Fruit fly (Drosophila melanogaster) whole organism, embryonic: ENCODE data around the gene CG13384.

Source experiments
- Awh ChIP-seq: fragments of 200-800 bp; sonication (Bioruptor generic); IDR thresholded peaks from 2 replicates; pipeline ENCODE4, ENCODE4 v1.3.6; 2022; ENCODE audit warnings: missing biosample characterization, missing genetic modification characterization
- Bgb ChIP-seq: fragments of 200-800 bp; sonication (Bioruptor generic); IDR thresholded peaks from 2 replicates; pipeline ENCODE4 v1.3.6; 2022; ENCODE audit warnings: missing biosample characterization, missing genetic modification characterization; ENCODE audit not compliant: partially characterized antibody
- CG1233 ChIP-seq: fragments of 200-800 bp; sonication (Bioruptor generic); optimal IDR thresholded peaks from 4 replicates; lab custom pipeline; 2018; ENCODE audit warnings: missing biosample characterization, mild to moderate bottlenecking, missing genetic modification characterization
- CG12769 ChIP-seq: fragments of 200-800 bp; sonication (Bioruptor generic); optimal IDR thresholded peaks from 2 replicates; lab custom pipeline; 2019; ENCODE audit warnings: missing biosample characterization, mild to moderate bottlenecking, missing genetic modification characterization, moderate library complexity
- CG13123 ChIP-seq: fragments of 200-800 bp; sonication (Bioruptor generic); optimal IDR thresholded peaks from 2 replicates; lab custom pipeline; 2016; ENCODE audit warnings: missing biosample characterization, missing genetic modification characterization
- CG17802 ChIP-seq: fragments of 200-800 bp; sonication (Bioruptor generic); optimal IDR thresholded peaks from 2 replicates; lab custom pipeline; 2018; ENCODE audit warnings: missing biosample characterization, mild to moderate bottlenecking, missing genetic modification characterization, moderate library complexity
- CG17912 ChIP-seq: fragments of 200-800 bp; sonication (Bioruptor generic); optimal IDR thresholded peaks from 2 replicates; lab custom pipeline; 2018; ENCODE audit warnings: missing biosample characterization, mild to moderate bottlenecking, missing genetic modification characterization
- CG2202 ChIP-seq: fragments of 200-800 bp; sonication (Bioruptor generic); optimal IDR thresholded peaks from 2 replicates; lab custom pipeline; 2018; ENCODE audit warnings: missing biosample characterization, mild to moderate bottlenecking, missing genetic modification characterization
- CG30020 ChIP-seq: fragments of 200-800 bp; optimal IDR thresholded peaks from 2 replicates; lab custom pipeline; 2019; ENCODE audit warnings: missing biosample characterization, mild to moderate bottlenecking, missing genetic modification characterization, moderate library complexity
- CG31441 ChIP-seq: fragments of 200-800 bp; sonication (Bioruptor generic); IDR thresholded peaks from 2 replicates; pipeline ENCODE4 v1.3.6; 2022; ENCODE audit warnings: missing biosample characterization, missing genetic modification characterization
- CG3163 ChIP-seq: fragments of 200-800 bp; sonication (Bioruptor generic); optimal IDR thresholded peaks from 3 replicates; lab custom pipeline; 2016; ENCODE audit warnings: missing biosample characterization, missing genetic modification characterization
- CG32532 ChIP-seq: fragments of 200-800 bp; sonication (Bioruptor generic); IDR thresholded peaks from 2 replicates; pipeline ENCODE4 v1.3.6; 2022; ENCODE audit warnings: missing biosample characterization, missing genetic modification characterization
- CG33213 ChIP-seq: fragments of 200-800 bp; sonication (Bioruptor generic); optimal IDR thresholded peaks from 3 replicates; lab custom pipeline; 2016; ENCODE audit warnings: missing biosample characterization, missing genetic modification characterization
- CG3726 ChIP-seq: fragments of 200-800 bp; sonication (Bioruptor generic); IDR thresholded peaks from 3 replicates; pipeline ENCODE4, ENCODE4 v1.3.6; 2022; ENCODE audit warnings: missing biosample characterization, missing genetic modification characterization
- CG6175 ChIP-seq: fragments of 200-800 bp; sonication (Bioruptor generic); IDR thresholded peaks from 3 replicates; pipeline ENCODE4 v1.3.6; 2022; ENCODE audit warnings: missing biosample characterization, missing genetic modification characterization
- CG6254 ChIP-seq: fragments of 200-800 bp; sonication (Bioruptor generic); optimal IDR thresholded peaks from 3 replicates; lab custom pipeline; 2017; ENCODE audit warnings: mild to moderate bottlenecking, missing biosample characterization, missing genetic modification reagents, missing genetic modification characterization
- CG8944 ChIP-seq: fragments of 200-800 bp; sonication (Bioruptor generic); optimal IDR thresholded peaks from 3 replicates; lab custom pipeline; 2016; ENCODE audit warnings: missing biosample characterization, missing genetic modification characterization
- Camta ChIP-seq: fragments of 200-800 bp; sonication (Bioruptor generic); optimal IDR thresholded peaks from 2 replicates; lab custom pipeline; 2016; ENCODE audit warnings: missing biosample characterization, missing genetic modification characterization
- CkIIα-i1 ChIP-seq: fragments of 200-800 bp; sonication (Bioruptor generic); IDR thresholded peaks from 2 replicates; pipeline ENCODE4 v1.3.6; 2022; ENCODE audit warnings: missing biosample characterization, missing genetic modification characterization
- D ChIP-seq, 2 experiments: fragments of 200-800 bp in 1 of 2; fragments of >200 bp in 1 of 2; sonication (Bioruptor generic) in 1 of 2; optimal IDR thresholded peaks; 2 replicates in 1 of 2; 3 replicates in 1 of 2; lab custom pipeline; 2017; ENCODE audit warnings: mild to moderate bottlenecking in 1 of 2, missing biosample characterization in 1 of 2, missing genetic modification characterization in 1 of 2, missing genetic modification reagents in 1 of 2
- E2f2 ChIP-seq: fragments of 200-800 bp; sonication (Bioruptor generic); IDR thresholded peaks from 2 replicates; pipeline ENCODE4 v1.3.6; 2022; ENCODE audit warnings: missing biosample characterization, missing genetic modification characterization
- Eip74EF ChIP-seq, 2 experiments: fragments of 200-800 bp in 1 of 2; fragments of >200 bp in 1 of 2; sonication (Bioruptor generic) in 1 of 2; optimal IDR thresholded peaks; 2 replicates each; lab custom pipeline; 2017 to 2019; ENCODE audit warnings: missing biosample characterization in 2 of 2, missing genetic modification characterization in 2 of 2, mild to moderate bottlenecking in 1 of 2, moderate library complexity in 1 of 2
- Hmr ChIP-seq: fragments of 200-800 bp; sonication (Bioruptor generic); optimal IDR thresholded peaks from 3 replicates; lab custom pipeline; 2017; ENCODE audit warnings: mild to moderate bottlenecking, missing biosample characterization, missing genetic modification reagents, missing genetic modification characterization
- Hmx ChIP-seq: fragments of 200-800 bp; sonication (Bioruptor generic); optimal IDR thresholded peaks from 2 replicates; lab custom pipeline; 2016; ENCODE audit warnings: missing biosample characterization, missing genetic modification characterization
- Mad ChIP-seq: fragments of 200-800 bp; sonication (Bioruptor generic); optimal IDR thresholded peaks from 2 replicates; lab custom pipeline; 2016; ENCODE audit warnings: missing biosample characterization, missing genetic modification characterization
- Opbp ChIP-seq: fragments of 200-800 bp; sonication (Bioruptor generic); IDR thresholded peaks from 3 replicates; pipeline ENCODE4 v1.3.6; 2022; ENCODE audit warnings: missing biosample characterization, missing genetic modification characterization; ENCODE audit not compliant: partially characterized antibody
- Rfx ChIP-seq: fragments of 200-800 bp; sonication (Bioruptor generic); IDR thresholded peaks from 2 replicates; pipeline ENCODE4 v1.3.6; 2022; ENCODE audit warnings: missing biosample characterization, missing genetic modification characterization
- Taf1 ChIP-seq: fragments of 200-800 bp; sonication (Bioruptor generic); IDR thresholded peaks from 2 replicates; pipeline ENCODE4 v1.3.6; 2022; ENCODE audit warnings: missing biosample characterization, missing genetic modification characterization
- Tbp ChIP-seq: fragments of >200 bp; optimal IDR thresholded peaks from 2 replicates; lab custom pipeline; 2018; ENCODE audit warnings: missing biosample characterization, missing genetic modification characterization
- Trl ChIP-seq, 3 experiments: fragments of >200 bp in 2 of 3; fragments of 200-800 bp in 1 of 3; sonication (Bioruptor generic) in 1 of 3; optimal IDR thresholded peaks; 2 replicates in 1 of 3; 3 replicates in 2 of 3; lab custom pipeline; 2016 to 2017; ENCODE audit warnings: missing biosample characterization in 1 of 3, missing genetic modification characterization in 1 of 3
- Xrp1 ChIP-seq: fragments of 200-800 bp; sonication (Bioruptor generic); IDR thresholded peaks from 2 replicates; pipeline ENCODE4 v1.3.6; 2022; ENCODE audit warnings: missing biosample characterization, missing genetic modification characterization
- ase ChIP-seq: fragments of 200-800 bp; sonication (Bioruptor generic); IDR thresholded peaks from 3 replicates; pipeline ENCODE4 v1.3.6; 2022; ENCODE audit warnings: missing biosample characterization, missing genetic modification characterization
- bab2 ChIP-seq: fragments of 200-800 bp; sonication (Bioruptor generic); optimal IDR thresholded peaks from 2 replicates; lab custom pipeline; 2016; ENCODE audit warnings: missing biosample characterization, missing genetic modification characterization
- cato ChIP-seq: fragments of 200-800 bp; sonication (Bioruptor generic); optimal IDR thresholded peaks from 2 replicates; lab custom pipeline; 2016; ENCODE audit warnings: missing biosample characterization, missing genetic modification characterization, borderline replicate concordance
- croc ChIP-seq: fragments of 200-800 bp; sonication (Bioruptor generic); conservative IDR thresholded peaks from 3 replicates; pipeline ENCODE4 v1.3.6; 2022; ENCODE audit warnings: missing biosample characterization, missing genetic modification characterization
- dan ChIP-seq: fragments of 200-800 bp; sonication (Bioruptor generic); IDR thresholded peaks from 2 replicates; pipeline ENCODE4 v1.3.6; 2022; ENCODE audit warnings: missing biosample characterization, missing genetic modification characterization
- fd96Cb ChIP-seq: fragments of 200-800 bp; sonication (Bioruptor generic); optimal IDR thresholded peaks from 2 replicates; lab custom pipeline; 2018; ENCODE audit warnings: missing biosample characterization, mild to moderate bottlenecking, missing genetic modification characterization, moderate library complexity
- hbn ChIP-seq: fragments of 200-800 bp; sonication (Bioruptor generic); IDR thresholded peaks from 2 replicates; pipeline ENCODE4 v1.3.6; 2022; ENCODE audit warnings: missing biosample characterization, missing genetic modification characterization; ENCODE audit not compliant: partially characterized antibody
- her ChIP-seq: fragments of 200-800 bp; sonication (Bioruptor generic); optimal IDR thresholded peaks from 2 replicates; lab custom pipeline; 2016; ENCODE audit warnings: missing biosample characterization, missing genetic modification characterization
- p53 ChIP-seq: fragments of 200-800 bp; sonication (Bioruptor generic); optimal IDR thresholded peaks from 2 replicates; lab custom pipeline; 2016; ENCODE audit warnings: missing biosample characterization, missing genetic modification characterization
- prd ChIP-seq, 3 experiments: fragments of >200 bp in 2 of 3; fragments of 200-800 bp in 1 of 3; sonication (Bioruptor generic) in 1 of 3; optimal IDR thresholded peaks in 2 of 3; IDR thresholded peaks in 1 of 3; 2 replicates in 2 of 3; 3 replicates in 1 of 3; pipeline versions ENCODE4 v1.3.6 to Lab custom; 2017 to 2022; ENCODE audit warnings: missing biosample characterization in 1 of 3, missing genetic modification characterization in 1 of 3
- slou ChIP-seq: fragments of 200-800 bp; sonication (Bioruptor generic); optimal IDR thresholded peaks from 3 replicates; lab custom pipeline; 2016; ENCODE audit warnings: missing biosample characterization, missing genetic modification characterization
- so ChIP-seq: fragments of 200-800 bp; sonication (Bioruptor generic); IDR thresholded peaks from 3 replicates; pipeline ENCODE4 v1.3.6; 2022; ENCODE audit warnings: missing biosample characterization, missing genetic modification characterization
- tap ChIP-seq: fragments of 200-800 bp; optimal IDR thresholded peaks from 3 replicates; lab custom pipeline; 2019; ENCODE audit warnings: missing biosample characterization, mild to moderate bottlenecking, missing genetic modification characterization, moderate library complexity
- tgo ChIP-seq: fragments of 200-800 bp; sonication (Bioruptor generic); IDR thresholded peaks from 3 replicates; pipeline ENCODE4 v1.3.6; 2022; ENCODE audit warnings: missing biosample characterization, missing genetic modification characterization
- tin ChIP-seq: fragments of 200-800 bp; sonication (Bioruptor generic); optimal IDR thresholded peaks from 3 replicates; lab custom pipeline; 2016; ENCODE audit warnings: missing biosample characterization, missing genetic modification characterization
- tio ChIP-seq: fragments of 200-800 bp; sonication (Bioruptor generic); optimal IDR thresholded peaks from 2 replicates; lab custom pipeline; 2017; ENCODE audit warnings: missing biosample characterization, missing genetic modification characterization, inconsistent platforms
- twi ChIP-seq: fragments of 200-800 bp; optimal IDR thresholded peaks from 2 replicates; lab custom pipeline; 2019; ENCODE audit warnings: missing biosample characterization, mild to moderate bottlenecking, missing genetic modification characterization, moderate library complexity
- yki ChIP-seq: fragments of >200 bp; optimal IDR thresholded peaks from 3 replicates; lab custom pipeline; 2018

Gene CG13384

DNA sequence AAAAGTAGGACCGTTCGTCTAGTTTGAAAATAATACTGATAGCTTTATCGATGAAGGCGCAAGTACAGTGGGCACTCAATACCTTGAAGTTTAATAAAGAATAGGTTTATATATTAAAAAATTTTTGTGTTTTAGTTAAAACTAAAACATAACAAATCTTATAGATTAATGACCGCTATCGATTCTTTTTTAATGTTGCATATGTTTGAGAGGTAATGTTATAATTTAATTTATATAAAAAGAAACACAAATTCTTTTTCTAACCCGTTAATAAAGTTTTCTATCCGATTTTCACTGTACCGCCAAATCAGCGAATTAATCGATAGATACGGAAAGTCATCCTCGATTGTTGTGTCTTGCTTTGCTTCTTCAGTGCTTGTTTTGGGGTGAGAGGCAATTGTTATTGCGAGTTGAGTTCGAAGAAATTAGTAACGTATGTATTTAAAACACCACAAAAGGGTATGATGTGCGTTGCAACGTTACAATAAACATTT is at the start of gene CG13384, which contains the start of gene Dad1 (continued):
- peak; percentile 33; the same call in 1 of the 3 replicates for TF ChIP-seq Opbp (GFP tag; lab: Robert Waterston, UW)
- TF ChIP-seq cato (GFP tag; lab: Kevin White, UChicago): peak; percentile 84
- TF ChIP-seq CG31441 (GFP tag; lab: Robert Waterston, UW): peak; percentile 97
- peak; percentile 76; the same call in 2 of the 3 replicates for TF ChIP-seq ase (GFP tag; lab: Robert Waterston, UW)
- TF ChIP-seq D (optimal IDR thresholded peaks at IDR 0.05; lab: Kevin White, UChicago): no peak
- peak; percentile 81 for TF ChIP-seq D (GFP tag; optimal IDR thresholded peaks at IDR 0.05; lab: Kevin White, UChicago)
- TF ChIP-seq CG13123 (GFP tag; lab: Kevin White, UChicago): peak; percentile 77
- peak; percentile 74; the same call in 2 of the 3 replicates for TF ChIP-seq CG3726 (GFP tag; lab: Robert Waterston, UW)
- TF ChIP-seq Hmr (GFP tag; lab: Kevin White, UChicago): peak; percentile 94
- TF ChIP-seq Rfx (GFP tag; lab: Robert Waterston, UW): peak; percentile 95
- no peak for TF ChIP-seq CG33213
- peak; percentile 88 for TF ChIP-seq CG30020 (tag; lab: Kevin White, UChicago)
- TF ChIP-seq so (GFP tag; lab: Robert Waterston, UW): peak; percentile 78; the same call in 2 of the 3 replicates
- peak; percentile 83 for TF ChIP-seq Taf1 (GFP tag; lab: Robert Waterston, UW)
- TF ChIP-seq CG17802 (tag; lab: Kevin White, UChicago): peak; percentile 28
- TF ChIP-seq bab2 (GFP tag; lab: Kevin White, UChicago): peak; percentile 63
- TF ChIP-seq CkIIα-i1 (GFP tag; lab: Robert Waterston, UW): no peak
- TF ChIP-seq CG6254 (GFP tag; lab: Kevin White, UChicago): peak; percentile 71
- peak; percentile 90 for TF ChIP-seq fd96Cb (tag; lab: Kevin White, UChicago)
- no peak for TF ChIP-seq Trl (optimal IDR thresholded peaks at IDR 0.05; lab: Kevin White, UChicago)
- peak; percentile 55 for TF ChIP-seq Trl (GFP tag; optimal IDR thresholded peaks at IDR 0.05; lab: Kevin White, UChicago)
- no peak for TF ChIP-seq CG3163 (GFP tag; lab: Kevin White, UChicago)
- no peak for TF ChIP-seq prd (optimal IDR thresholded peaks at IDR 0.05; lab: Kevin White, UChicago)
- peak; percentile 95 for TF ChIP-seq prd (GFP tag; IDR thresholded peaks at IDR 0.05; lab: Robert Waterston, UW)
- peak; percentile 80; the same call in 2 of the 3 replicates for TF ChIP-seq CG6175 (GFP tag; lab: Robert Waterston, UW)
- peak; percentile 26 for TF ChIP-seq her
- peak in 1 of 2 experiments; percentile 92 for TF ChIP-seq Eip74EF (GFP tag; optimal IDR thresholded peaks at IDR 0.05; lab: Kevin White, UChicago)
- peak; percentile 68 for TF ChIP-seq Awh
- TF ChIP-seq tap: peak; percentile 90
- TF ChIP-seq Mad (GFP tag; lab: Kevin White, UChicago): peak; percentile 67
- TF ChIP-seq croc: peak; percentile 90
- no peak for TF ChIP-seq Tbp (GFP tag; lab: Kevin White, UChicago)
- peak; percentile 88 for TF ChIP-seq slou (GFP tag; lab: Kevin White, UChicago)
- TF ChIP-seq Bgb (GFP tag; lab: Robert Waterston, UW): peak; percentile 47; the same call in 1 of the 2 replicates
- TF ChIP-seq dan (GFP tag; lab: Robert Waterston, UW): peak; percentile 63
- TF ChIP-seq twi (tag; lab: Kevin White, UChicago): peak; percentile 90
- TF ChIP-seq CG12769 (tag; lab: Kevin White, UChicago): peak; percentile 6
- TF ChIP-seq Camta (GFP tag; lab: Kevin White, UChicago): peak; percentile 56
- TF ChIP-seq Hmx (GFP tag; lab: Kevin White, UChicago): peak; percentile 63
- TF ChIP-seq CG1233: peak; percentile 91
- TF ChIP-seq tgo (GFP tag; lab: Robert Waterston, UW): peak; percentile 94
- TF ChIP-seq CG17912 (GFP tag; lab: Kevin White, UChicago): peak; percentile 31
- no peak for TF ChIP-seq yki (lab: Kevin White, UChicago)
- TF ChIP-seq hbn (GFP tag; lab: Robert Waterston, UW): no peak; the same call in 1 of the 2 replicates
- peak; percentile 39 for TF ChIP-seq CG8944 (GFP tag; lab: Kevin White, UChicago)
- TF ChIP-seq tin (GFP tag; lab: Kevin White, UChicago): peak; percentile 91
- TF ChIP-seq p53 (GFP tag; lab: Kevin White, UChicago): no peak
- TF ChIP-seq tio (GFP tag; lab: Kevin White, UChicago): peak; percentile 88
- peak; percentile 94 for TF ChIP-seq Xrp1 (GFP tag; lab: Robert Waterston, UW)
- peak; percentile 71 for TF ChIP-seq E2f2 (GFP tag; lab: Robert Waterston, UW)
- TF ChIP-seq CG2202: peak; percentile 81
- peak; percentile 96 for TF ChIP-seq CG32532 (GFP tag; lab: Robert Waterston, UW)
